Fruit fly (Drosophila melanogaster): ENCODE data around the gene CG13377.
A peak's percentile ranks its signal among the peaks of the same experiment; 100 is the strongest.

Gene CG13377

DNA sequence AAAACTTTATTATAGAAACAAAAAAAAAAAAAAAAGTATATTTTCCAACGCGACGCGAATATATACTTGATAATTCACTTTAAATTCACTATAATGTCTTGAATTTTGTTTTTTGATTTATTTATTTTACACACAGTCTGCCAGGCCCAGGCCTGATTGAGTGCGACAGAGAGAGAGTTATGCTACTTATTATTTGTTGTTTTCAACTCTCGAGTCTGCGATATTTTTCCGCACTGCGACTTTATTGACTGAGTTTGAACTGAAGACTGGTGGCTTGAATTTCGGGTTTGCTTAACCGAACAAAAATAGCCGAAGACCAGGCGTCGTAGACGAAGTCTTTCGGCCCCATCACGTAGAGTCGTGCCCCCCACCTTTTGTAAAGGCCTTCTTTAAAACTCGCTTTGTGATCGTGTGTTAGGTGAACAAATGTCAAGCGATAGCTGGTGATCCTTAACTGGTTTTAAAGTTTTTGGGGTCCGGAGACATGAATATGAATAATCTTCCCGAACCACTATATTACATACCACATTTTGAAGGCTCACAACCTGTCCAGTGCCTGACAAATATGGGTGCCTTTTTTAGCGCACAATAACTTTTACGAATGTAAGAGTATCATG lies at the start of gene CG13377:
Gene CG13377 (minus strand): TSS at position 272 of the 617 bp plus-strand sequence.
- TF ChIP-seq dac (GFP tag; optimal IDR thresholded peaks at IDR 0.05), result no peak
- TF ChIP-seq Hr38 (GFP tag; optimal IDR thresholded peaks at IDR 0.05), result no peak
- peak; percentile 21 for TF ChIP-seq CG32006 (GFP tag; optimal IDR thresholded peaks at IDR 0.05)
- no peak for TF ChIP-seq CG16779 (tag; optimal IDR thresholded peaks at IDR 0.05)
- TF ChIP-seq achi (GFP tag; optimal IDR thresholded peaks at IDR 0.05), result peak; percentile 51
- no peak for TF ChIP-seq CG11294 (GFP tag; IDR thresholded peaks at IDR 0.05)
- TF ChIP-seq spab (GFP tag; optimal IDR thresholded peaks at IDR 0.05), result no peak
- no peak for TF ChIP-seq CG9139 (GFP tag; optimal IDR thresholded peaks at IDR 0.05)
- no peak for TF ChIP-seq Blimp-1 (GFP tag; optimal IDR thresholded peaks at IDR 0.05)
- TF ChIP-seq CG1621 (tag; optimal IDR thresholded peaks at IDR 0.05), result no peak
- no peak for TF ChIP-seq CG34406 (GFP tag; optimal IDR thresholded peaks at IDR 0.05)
- peak; percentile 24 for TF ChIP-seq Ets96B (tag; optimal IDR thresholded peaks at IDR 0.05)
- TF ChIP-seq CG6808 (GFP tag; optimal IDR thresholded peaks at IDR 0.05), result peak; percentile 19
- no peak for TF ChIP-seq CG11902 (GFP tag; optimal IDR thresholded peaks at IDR 0.05)
- TF ChIP-seq eg (GFP tag; IDR thresholded peaks at IDR 0.05), result peak; percentile 64; the same call in 2 of the 3 replicates
- peak; percentile 58 for TF ChIP-seq esn (GFP tag; optimal IDR thresholded peaks at IDR 0.05)
- TF ChIP-seq CG8319 (GFP tag; optimal IDR thresholded peaks at IDR 0.05), result no peak
- TF ChIP-seq CG6276 (GFP tag; optimal IDR thresholded peaks at IDR 0.05), result no peak
- peak; percentile 29 for TF ChIP-seq cyc (GFP tag; optimal IDR thresholded peaks at IDR 0.05)
- TF ChIP-seq CG6854 (GFP tag; optimal IDR thresholded peaks at IDR 0.05), result no peak
- TF ChIP-seq CG11762 (GFP tag; optimal IDR thresholded peaks at IDR 0.05; ENCODE audit: insufficient read depth), result no peak
- TF ChIP-seq Met (GFP tag; optimal IDR thresholded peaks at IDR 0.05), result peak; percentile 58
- peak; percentile 73 for TF ChIP-seq svp (GFP tag)
- TF ChIP-seq Sox14 (GFP tag; optimal IDR thresholded peaks at IDR 0.05), result peak; percentile 20
- TF ChIP-seq salr (GFP tag; optimal IDR thresholded peaks at IDR 0.05), result no peak
- peak; percentile 30 for TF ChIP-seq OdsH (GFP tag; optimal IDR thresholded peaks at IDR 0.05)
- peak; percentile 26 for TF ChIP-seq fd85E (GFP tag; optimal IDR thresholded peaks at IDR 0.05)
- peak; percentile 23 for TF ChIP-seq Lpt (GFP tag; optimal IDR thresholded peaks at IDR 0.05)
- peak; percentile 12 for TF ChIP-seq CG8632 (GFP tag; optimal IDR thresholded peaks at IDR 0.05)
- TF ChIP-seq CG6792 (GFP tag; optimal IDR thresholded peaks at IDR 0.05), result no peak
- TF ChIP-seq Hr39 (GFP tag; optimal IDR thresholded peaks at IDR 0.05), result peak; percentile 12
- TF ChIP-seq acj6 (GFP tag; optimal IDR thresholded peaks at IDR 0.05), result peak; percentile 13
- TF ChIP-seq CG15336 (GFP tag; IDR thresholded peaks at IDR 0.05), result peak; percentile 37
- peak; percentile 33 for TF ChIP-seq pdm3 (GFP tag; optimal IDR thresholded peaks at IDR 0.05)
- TF ChIP-seq topi (GFP tag; optimal IDR thresholded peaks at IDR 0.05), result peak; percentile 52
- TF ChIP-seq fkh (GFP tag; optimal IDR thresholded peaks at IDR 0.05), result no peak
- TF ChIP-seq vri (GFP tag; optimal IDR thresholded peaks at IDR 0.05), result peak; percentile 47
- TF ChIP-seq ss (GFP tag; optimal IDR thresholded peaks at IDR 0.05), result peak in 1 of 2 experiments; percentile 17
- peak; percentile 25 for TF ChIP-seq CG3032 (tag; optimal IDR thresholded peaks at IDR 0.05)
- TF ChIP-seq Smox (GFP tag; optimal IDR thresholded peaks at IDR 0.05), result peak; percentile 37
- peak; percentile 45 for TF ChIP-seq lz (GFP tag; optimal IDR thresholded peaks at IDR 0.05)
- TF ChIP-seq net (GFP tag; optimal IDR thresholded peaks at IDR 0.05), result peak; percentile 23
- peak; percentile 23 for TF ChIP-seq CG31627 (GFP tag; optimal IDR thresholded peaks at IDR 0.05)
- TF ChIP-seq Sox15 (GFP tag; optimal IDR thresholded peaks at IDR 0.05), result no peak
- peak; percentile 11 for TF ChIP-seq dsx (GFP tag; optimal IDR thresholded peaks at IDR 0.05; ENCODE audit: poor library complexity, severe bottlenecking)
- TF ChIP-seq CG6163 (GFP tag; IDR thresholded peaks at IDR 0.05), result peak; percentile 44; the same call in 2 of the 3 replicates
- peak; percentile 85 for TF ChIP-seq Eip78C (GFP tag)
- TF ChIP-seq Gug (GFP tag; IDR thresholded peaks at IDR 0.05), result 0 out of 2 replicates have a peak, but pooled peaks have one; percentile 40
- TF ChIP-seq CG10669 (GFP tag; optimal IDR thresholded peaks at IDR 0.05), result no peak
- no peak for TF ChIP-seq Ets21C (GFP tag; optimal IDR thresholded peaks at IDR 0.05)
- peak; percentile 64; the same call in 2 of the 3 replicates for TF ChIP-seq CG8119 (GFP tag; IDR thresholded peaks at IDR 0.05)

Data from whole organism, prepupa.